Worm (Caenorhabditis elegans) whole organism, L1 larva: ENCODE results near the gene E01G4.3.

Experiments used
- C04F5.9 ChIP-seq: sonication (generic microtip); optimal IDR thresholded peaks from 2 replicates; lab custom pipeline; 2016; ENCODE audit warnings: missing genetic modification characterization, missing compliant biosample characterization
- C16A3.4 ChIP-seq: fragments of 150-350 bp; optimal IDR thresholded peaks from 2 replicates; lab custom pipeline; 2014; ENCODE audit warnings: missing biosample characterization, missing genetic modification characterization
- alr-1 ChIP-seq: fragments of 200-800 bp; sonication (Bioruptor generic); optimal IDR thresholded peaks from 2 replicates; lab custom pipeline; 2018; ENCODE audit warnings: borderline replicate concordance, mild to moderate bottlenecking, missing genetic modification characterization, missing compliant biosample characterization
- ama-1 ChIP-seq: fragments of 150-350 bp; optimal IDR thresholded peaks from 2 replicates; lab custom pipeline; 2014
- ceh-8 ChIP-seq: fragments of 200-800 bp; sonication (Bioruptor generic); optimal IDR thresholded peaks from 2 replicates; lab custom pipeline; 2018; ENCODE audit warnings: mild to moderate bottlenecking, missing genetic modification characterization, moderate library complexity, missing compliant biosample characterization
- ceh-88 ChIP-seq: fragments of 200-800 bp; sonication (Bioruptor generic); IDR thresholded peaks from 2 replicates; pipeline ENCODE4 v1.3.6; 2022; ENCODE audit warnings: missing genetic modification characterization, missing compliant biosample characterization
- dpl-1 ChIP-seq, 3 experiments: fragments of 150-350 bp in 2 of 3; sonication (generic microtip) in 1 of 3; optimal IDR thresholded peaks; 2 replicates each; lab custom pipeline; 2014 to 2017; ENCODE audit warnings: missing biosample characterization in 3 of 3, missing genetic modification characterization in 3 of 3, missing genetic modification reagents in 3 of 3
- dsc-1 ChIP-seq: sonication (generic microtip); optimal IDR thresholded peaks from 2 replicates; lab custom pipeline; 2016; ENCODE audit warnings: mild to moderate bottlenecking, missing genetic modification characterization, missing compliant biosample characterization
- efl-1 ChIP-seq, 4 experiments: fragments of 150-350 bp; optimal IDR thresholded peaks in 3 of 4; peaks in 1 of 4; 1 replicate in 1 of 4; 2 replicates in 3 of 4; lab custom pipeline; 2014; ENCODE audit warnings: missing biosample characterization in 2 of 4, missing genetic modification characterization in 2 of 4, missing genetic modification reagents in 2 of 4
- elt-3 ChIP-seq, 6 experiments: fragments of 150-350 bp in 1 of 6; sonication (generic microtip); optimal IDR thresholded peaks; 2 replicates each; lab custom pipeline; 2017 to 2018; ENCODE audit warnings: missing biosample characterization in 6 of 6, missing genetic modification characterization in 6 of 6, inconsistent platforms in 1 of 6
- fkh-8 ChIP-seq: sonication (generic microtip); optimal IDR thresholded peaks from 2 replicates; lab custom pipeline; 2016; ENCODE audit warnings: mild to moderate bottlenecking, missing genetic modification characterization, missing compliant biosample characterization
- grh-1 ChIP-seq: fragments of 200-800 bp; sonication (Bioruptor generic); IDR thresholded peaks from 2 replicates; pipeline ENCODE4 v1.3.6; 2022; ENCODE audit warnings: missing genetic modification reagents, missing genetic modification characterization, missing compliant biosample characterization
- hlh-4 ChIP-seq: sonication (generic microtip); optimal IDR thresholded peaks from 2 replicates; lab custom pipeline; 2016; ENCODE audit warnings: mild to moderate bottlenecking, missing genetic modification characterization, missing compliant biosample characterization
- irx-1 ChIP-seq: sonication (generic microtip); optimal IDR thresholded peaks from 2 replicates; lab custom pipeline; 2016; ENCODE audit warnings: missing genetic modification characterization, missing compliant biosample characterization
- jun-1 ChIP-seq: fragments of 150-350 bp; optimal IDR thresholded peaks from 2 replicates; lab custom pipeline; 2014; ENCODE audit warnings: missing biosample characterization, missing genetic modification reagents, missing genetic modification characterization
- lin-14 ChIP-seq: fragments of 200-800 bp; sonication (Bioruptor generic); optimal IDR thresholded peaks from 2 replicates; lab custom pipeline; 2018; ENCODE audit warnings: mild to moderate bottlenecking, missing genetic modification characterization, moderate library complexity, missing compliant biosample characterization
- lsy-2 ChIP-seq, 2 experiments: fragments of 150-350 bp; optimal IDR thresholded peaks; 2 replicates each; lab custom pipeline; 2014; ENCODE audit warnings: missing biosample characterization in 2 of 2, missing genetic modification characterization in 2 of 2
- mep-1 ChIP-seq: fragments of 150-350 bp; optimal IDR thresholded peaks from 2 replicates; lab custom pipeline; 2014; ENCODE audit warnings: missing biosample characterization, missing genetic modification characterization
- nhr-11 ChIP-seq: fragments of 150-350 bp; optimal IDR thresholded peaks from 2 replicates; lab custom pipeline; 2014; ENCODE audit warnings: missing biosample characterization, missing genetic modification characterization
- nhr-19 ChIP-seq: fragments of 200-800 bp; sonication (Bioruptor generic); conservative IDR thresholded peaks from 2 replicates; pipeline ENCODE4 v1.3.6; 2022; ENCODE audit warnings: missing genetic modification characterization, missing compliant biosample characterization
- nhr-28 ChIP-seq: fragments of 150-350 bp; optimal IDR thresholded peaks from 2 replicates; lab custom pipeline; 2014; ENCODE audit warnings: missing biosample characterization, missing genetic modification characterization
- nhr-47 ChIP-seq: sonication (generic microtip); optimal IDR thresholded peaks from 2 replicates; lab custom pipeline; 2016; ENCODE audit warnings: mild to moderate bottlenecking, missing genetic modification characterization, moderate library complexity, missing compliant biosample characterization
- nhr-85 ChIP-seq: sonication (generic microtip); peaks from one replicate; lab custom pipeline; 2016; ENCODE audit warnings: missing genetic modification characterization, inconsistent platforms, missing compliant biosample characterization
- nhr-90 ChIP-seq: sonication (generic microtip); optimal IDR thresholded peaks from 2 replicates; lab custom pipeline; 2016; ENCODE audit warnings: mild to moderate bottlenecking, missing genetic modification characterization, missing compliant biosample characterization; ENCODE audit not compliant: poor library complexity
- pag-3 ChIP-seq: sonication (generic microtip); optimal IDR thresholded peaks from 2 replicates; lab custom pipeline; 2017; ENCODE audit warnings: missing genetic modification characterization, mild to moderate bottlenecking, missing compliant biosample characterization, antibody characterized with exemption, borderline replicate concordance; ENCODE audit not compliant: insufficient read depth
- pax-3 ChIP-seq: fragments of 200-800 bp; sonication (Bioruptor generic); optimal IDR thresholded peaks from 2 replicates; lab custom pipeline; 2018; ENCODE audit warnings: mild to moderate bottlenecking, missing genetic modification characterization, moderate library complexity, missing compliant biosample characterization
- pqm-1 ChIP-seq: sonication (generic microtip); optimal IDR thresholded peaks from 3 replicates; lab custom pipeline; 2017; ENCODE audit warnings: missing biosample characterization, missing genetic modification characterization
- snpc-4 ChIP-seq: fragments of 150-350 bp; optimal IDR thresholded peaks from 2 replicates; lab custom pipeline; 2014; ENCODE audit warnings: missing biosample characterization, missing genetic modification characterization
- snu-23 ChIP-seq: sonication (generic microtip); optimal IDR thresholded peaks from 2 replicates; lab custom pipeline; 2016; ENCODE audit warnings: missing genetic modification characterization, missing compliant biosample characterization
- sox-4 ChIP-seq: sonication (generic microtip); optimal IDR thresholded peaks from 2 replicates; lab custom pipeline; 2016; ENCODE audit warnings: missing genetic modification characterization, missing compliant biosample characterization
- swsn-7 ChIP-seq: sonication (generic microtip); optimal IDR thresholded peaks from 2 replicates; lab custom pipeline; 2016; ENCODE audit warnings: missing genetic modification characterization, missing compliant biosample characterization
- tbx-2 ChIP-seq: sonication (generic microtip); optimal IDR thresholded peaks from 2 replicates; lab custom pipeline; 2016; ENCODE audit warnings: missing genetic modification characterization, missing compliant biosample characterization
- tlp-1 ChIP-seq: fragments of 150-350 bp; optimal IDR thresholded peaks from 2 replicates; lab custom pipeline; 2014; ENCODE audit warnings: missing biosample characterization, missing genetic modification characterization
- unc-130 ChIP-seq: fragments of 150-350 bp; optimal IDR thresholded peaks from 2 replicates; lab custom pipeline; 2017; ENCODE audit warnings: missing biosample characterization, missing genetic modification characterization, inconsistent platforms
- unc-86 ChIP-seq: sonication (generic microtip); optimal IDR thresholded peaks from 2 replicates; lab custom pipeline; 2016; ENCODE audit warnings: missing genetic modification characterization, missing compliant biosample characterization
- unc-98 ChIP-seq: fragments of 200-800 bp; sonication (Bioruptor generic); IDR thresholded peaks from 2 replicates; pipeline ENCODE4 v1.3.6; 2022; ENCODE audit warnings: missing genetic modification characterization, missing compliant biosample characterization
- vab-15 ChIP-seq: sonication (generic microtip); optimal IDR thresholded peaks from 2 replicates; lab custom pipeline; 2017; ENCODE audit warnings: missing genotype, mild to moderate bottlenecking, missing genetic modification characterization, missing compliant biosample characterization
- zag-1 ChIP-seq: fragments of 150-350 bp; optimal IDR thresholded peaks from 2 replicates; lab custom pipeline; 2014; ENCODE audit warnings: missing biosample characterization, missing genetic modification characterization

The E01G4.3 gene

ce11 chrII:13494762-13495161, 25.4 kb upstream of the E01G4.3 start (continued):
- TF ChIP-seq ceh-8 (GFP tag; lab: Kevin White, UChicago) (no peak), pag-3 (tag; lab: Kevin White, UChicago) (no peak), elt-3 (tag; optimal IDR thresholded peaks at IDR 0.05; lab: Kevin White, UChicago) (no peak), lsy-2 (tag; optimal IDR thresholded peaks at IDR 0.05; lab: Kevin White, UChicago) (peak; percentile 68 to 69), pax-3 (tag; lab: Kevin White, UChicago) (no peak), efl-1 (optimal IDR thresholded peaks at IDR 0.05; lab: Kevin White, UChicago) (peak; percentile 25 to 54), efl-1 (GFP tag; optimal IDR thresholded peaks at IDR 0.05 in 1 of 2; lab: Kevin White, UChicago) (peak; percentile 62 to 93), dsc-1 (tag; lab: Kevin White, UChicago) (peak; percentile 58), zag-1 (tag; lab: Kevin White, UChicago) (no peak), C04F5.9 (tag; lab: Kevin White, UChicago) (no peak), sox-4 (tag; lab: Kevin White, UChicago) (peak; percentile 7), irx-1 (tag; lab: Kevin White, UChicago) (peak; percentile 35), nhr-19 (GFP tag; lab: Robert Waterston, UW) (peak; percentile 37), unc-130 (tag; lab: Kevin White, UChicago) (peak; percentile 57), snu-23 (GFP tag; lab: Kevin White, UChicago) (peak; percentile 61), alr-1 (no peak), hlh-4 (no peak), pqm-1 (no peak), vab-15 (tag; lab: Kevin White, UChicago) (no peak), mep-1 (tag; lab: Kevin White, UChicago) (peak; percentile 66), C16A3.4 (tag; lab: Kevin White, UChicago) (peak; percentile 15), dpl-1 (GFP tag; optimal IDR thresholded peaks at IDR 0.05; lab: Kevin White, UChicago) (peak in 2 of 3 experiments; percentile 51 to 62), nhr-28 (tag; lab: Kevin White, UChicago) (peak; percentile 11), fkh-8 (tag; lab: Kevin White, UChicago) (no peak), unc-86 (tag; lab: Kevin White, UChicago) (no peak), nhr-85 (tag; lab: Kevin White, UChicago) (no peak), unc-98 (GFP tag; lab: Robert Waterston, UW) (no peak), tlp-1 (tag; lab: Kevin White, UChicago) (no peak), jun-1 (tag; lab: Kevin White, UChicago) (no peak), grh-1 (GFP tag; lab: Robert Waterston, UW) (no peak), ama-1 (lab: Kevin White, UChicago) (peak; percentile 51), tbx-2 (tag; lab: Kevin White, UChicago) (peak; percentile 9), nhr-11 (no peak), nhr-90 (tag; lab: Kevin White, UChicago) (peak; percentile 39), swsn-7 (tag; lab: Kevin White, UChicago) (peak; percentile 50)

ce11 chrII:13494175-13494650, 24.8 kb upstream of the E01G4.3 start, which contains the start of gene ndua-7:
TSS of gene ndua-7 (minus strand) at chrII:13494600.
- TF ChIP-seq tbx-2 (tag; lab: Kevin White, UChicago) (no peak), alr-1 (no peak), lin-14 (GFP tag; lab: Kevin White, UChicago) (no peak), ceh-8 (GFP tag; lab: Kevin White, UChicago) (peak; percentile 31), nhr-90 (tag; lab: Kevin White, UChicago) (no peak), efl-1 (optimal IDR thresholded peaks at IDR 0.05; lab: Kevin White, UChicago) (no peak), efl-1 (GFP tag; optimal IDR thresholded peaks at IDR 0.05 in 1 of 2; lab: Kevin White, UChicago) (peak in 1 of 2 experiments; percentile 35), snpc-4 (tag; lab: Kevin White, UChicago) (no peak), pax-3 (tag; lab: Kevin White, UChicago) (no peak), nhr-47 (no peak), ama-1 (lab: Kevin White, UChicago) (no peak), swsn-7 (tag; lab: Kevin White, UChicago) (no peak), ceh-88 (GFP tag; lab: Robert Waterston, UW) (no peak)
